Worm (Caenorhabditis elegans): ENCODE measurements around the gene lmd-3.

ce11 chrV:8375849-8376248 is 68.8 kb downstream of the lmd-3 start, which contains the start of gene F38E1.3:
- no peak for TF ChIP-seq skn-1 (tag; optimal IDR thresholded peaks at IDR 0.05)
- no peak for TF ChIP-seq nhr-77 (tag; optimal IDR thresholded peaks at IDR 0.05)
